Fruit fly (Drosophila melanogaster) whole organism, embryonic: ENCODE data around the gene Rpn12.

Source experiments
- Aef1 ChIP-seq: fragments of 200-800 bp; sonication (Bioruptor generic); IDR thresholded peaks from 3 replicates; pipeline ENCODE4 v1.3.6; 2022; ENCODE audit warnings: missing biosample characterization, missing genetic modification characterization
- Bdp1 ChIP-seq: fragments of 200-800 bp; sonication (Bioruptor generic); optimal IDR thresholded peaks from 3 replicates; lab custom pipeline; 2016; ENCODE audit warnings: missing biosample characterization, missing genetic modification characterization
- Bteb2 ChIP-seq: fragments of 200-800 bp; sonication (Bioruptor generic); optimal IDR thresholded peaks from 2 replicates; lab custom pipeline; 2016; ENCODE audit warnings: missing biosample characterization, missing genetic modification characterization
- CG10543 ChIP-seq: fragments of 200-800 bp; sonication (Bioruptor generic); optimal IDR thresholded peaks from 3 replicates; lab custom pipeline; 2017; ENCODE audit warnings: missing biosample characterization, mild to moderate bottlenecking, missing genetic modification characterization, moderate library complexity
- CG10979 ChIP-seq: fragments of 200-800 bp; sonication (Bioruptor generic); optimal IDR thresholded peaks from 2 replicates; lab custom pipeline; 2018; ENCODE audit warnings: missing biosample characterization, mild to moderate bottlenecking, missing genetic modification characterization, moderate library complexity
- CG11247 ChIP-seq: fragments of 200-800 bp; sonication (Bioruptor generic); IDR thresholded peaks from 2 replicates; pipeline ENCODE4 v1.3.6; 2022; ENCODE audit warnings: missing biosample characterization, missing genetic modification characterization
- CG1233 ChIP-seq: fragments of 200-800 bp; sonication (Bioruptor generic); optimal IDR thresholded peaks from 4 replicates; lab custom pipeline; 2018; ENCODE audit warnings: missing biosample characterization, mild to moderate bottlenecking, missing genetic modification characterization
- CG14441 ChIP-seq: fragments of 200-800 bp; sonication (Bioruptor generic); IDR thresholded peaks from 2 replicates; pipeline ENCODE4 v1.3.6; 2022; ENCODE audit warnings: missing biosample characterization, missing genetic modification characterization
- CG15269 ChIP-seq: fragments of 200-800 bp; sonication (Bioruptor generic); optimal IDR thresholded peaks from 2 replicates; lab custom pipeline; 2018; ENCODE audit warnings: missing biosample characterization, mild to moderate bottlenecking, missing genetic modification characterization, moderate library complexity
- CG1602 ChIP-seq: fragments of 200-800 bp; sonication (Bioruptor generic); optimal IDR thresholded peaks from 3 replicates; lab custom pipeline; 2016; ENCODE audit warnings: missing biosample characterization, missing genetic modification characterization
- CG17612 ChIP-seq: fragments of 200-800 bp; sonication (Bioruptor generic); IDR thresholded peaks from 2 replicates; pipeline ENCODE4 v1.3.6; 2022; ENCODE audit warnings: missing biosample characterization, missing genetic modification characterization
- CG17802 ChIP-seq: fragments of 200-800 bp; sonication (Bioruptor generic); optimal IDR thresholded peaks from 2 replicates; lab custom pipeline; 2018; ENCODE audit warnings: missing biosample characterization, mild to moderate bottlenecking, missing genetic modification characterization, moderate library complexity
- CG2129 ChIP-seq: fragments of 200-800 bp; sonication (Bioruptor generic); IDR thresholded peaks from 2 replicates; pipeline ENCODE4 v1.3.6; 2022; ENCODE audit warnings: missing biosample characterization, missing genetic modification characterization; ENCODE audit not compliant: partially characterized antibody
- CG30020 ChIP-seq: fragments of 200-800 bp; optimal IDR thresholded peaks from 2 replicates; lab custom pipeline; 2019; ENCODE audit warnings: missing biosample characterization, mild to moderate bottlenecking, missing genetic modification characterization, moderate library complexity
- CG34224 ChIP-seq: fragments of 200-800 bp; sonication (Bioruptor generic); IDR thresholded peaks from 3 replicates; pipeline ENCODE4 v1.3.6; 2022; ENCODE audit warnings: missing biosample characterization, missing genetic modification characterization; ENCODE audit not compliant: partially characterized antibody
- CG4854 ChIP-seq: fragments of 200-800 bp; sonication (Bioruptor generic); optimal IDR thresholded peaks from 2 replicates; lab custom pipeline; 2016; ENCODE audit warnings: missing biosample characterization, missing genetic modification characterization, inconsistent platforms
- CG6254 ChIP-seq: fragments of 200-800 bp; sonication (Bioruptor generic); optimal IDR thresholded peaks from 3 replicates; lab custom pipeline; 2017; ENCODE audit warnings: mild to moderate bottlenecking, missing biosample characterization, missing genetic modification reagents, missing genetic modification characterization
- CG7987 ChIP-seq: fragments of 200-800 bp; sonication (Bioruptor generic); optimal IDR thresholded peaks from 2 replicates; lab custom pipeline; 2018; ENCODE audit warnings: missing biosample characterization, mild to moderate bottlenecking, missing genetic modification characterization, moderate library complexity
- Dll ChIP-seq: fragments of 200-800 bp; sonication (Bioruptor generic); IDR thresholded peaks from 4 replicates; pipeline ENCODE4 v1.3.6; 2022; ENCODE audit warnings: missing biosample characterization, missing genetic modification characterization; ENCODE audit not compliant: partially characterized antibody
- ERR ChIP-seq: fragments of 200-800 bp; sonication (Bioruptor generic); optimal IDR thresholded peaks from 2 replicates; lab custom pipeline; 2016; ENCODE audit warnings: missing biosample characterization, missing genetic modification characterization
- Elba2 ChIP-seq: fragments of 200-800 bp; sonication (Bioruptor generic); optimal IDR thresholded peaks from 3 replicates; lab custom pipeline; 2016; ENCODE audit warnings: missing biosample characterization, missing genetic modification characterization
- H15 ChIP-seq: fragments of 200-800 bp; sonication (Bioruptor generic); IDR thresholded peaks from 3 replicates; pipeline ENCODE4 v1.3.6; 2022; ENCODE audit warnings: missing biosample characterization, missing genetic modification characterization
- MBD-R2 ChIP-seq: fragments of 200-800 bp; sonication (Bioruptor generic); IDR thresholded peaks from 2 replicates; pipeline ENCODE4 v1.3.6; 2022; ENCODE audit warnings: missing biosample characterization, missing genetic modification characterization
- Nf-YA ChIP-seq: fragments of 200-800 bp; sonication (Bioruptor generic); IDR thresholded peaks from 2 replicates; pipeline ENCODE4 v1.3.6; 2022; ENCODE audit warnings: missing biosample characterization, missing genetic modification characterization
- Poxn ChIP-seq: fragments of 200-800 bp; sonication (Bioruptor generic); IDR thresholded peaks from 2 replicates; pipeline ENCODE4 v1.3.6; 2022; ENCODE audit warnings: missing biosample characterization, missing genetic modification characterization
- Ravus ChIP-seq: fragments of 200-800 bp; sonication (Bioruptor generic); IDR thresholded peaks from 2 replicates; pipeline ENCODE4 v1.3.6; 2022; ENCODE audit warnings: missing biosample characterization, missing genetic modification characterization
- al ChIP-seq: fragments of 200-800 bp; sonication (Bioruptor generic); IDR thresholded peaks from 2 replicates; pipeline ENCODE4 v1.3.6; 2022; ENCODE audit warnings: missing biosample characterization, missing genetic modification characterization
- ci ChIP-seq: fragments of 200-800 bp; sonication (Bioruptor generic); IDR thresholded peaks from 3 replicates; pipeline ENCODE4 v1.3.6; 2022; ENCODE audit warnings: missing biosample characterization, missing genetic modification characterization
- crc ChIP-seq: fragments of 200-800 bp; sonication (Bioruptor generic); optimal IDR thresholded peaks from 2 replicates; lab custom pipeline; 2016; ENCODE audit warnings: missing biosample characterization, missing genetic modification characterization
- crp ChIP-seq, 2 experiments: fragments of 200-800 bp; sonication (Bioruptor generic); optimal IDR thresholded peaks; 2 replicates in 1 of 2; 3 replicates in 1 of 2; lab custom pipeline; 2017; ENCODE audit warnings: missing biosample characterization in 2 of 2, missing genetic modification characterization in 2 of 2, mild to moderate bottlenecking in 1 of 2, moderate library complexity in 1 of 2
- cwo ChIP-seq: fragments of 200-800 bp; sonication (Bioruptor generic); optimal IDR thresholded peaks from 3 replicates; lab custom pipeline; 2017; ENCODE audit warnings: missing biosample characterization, missing genetic modification characterization, mild to moderate bottlenecking, moderate library complexity, missing genetic modification reagents
- danr ChIP-seq: fragments of 200-800 bp; sonication (Bioruptor generic); IDR thresholded peaks from 2 replicates; pipeline ENCODE4 v1.3.6; 2022; ENCODE audit warnings: missing biosample characterization, missing genetic modification characterization
- dimm ChIP-seq: fragments of 200-800 bp; sonication (Bioruptor generic); IDR thresholded peaks from 2 replicates; pipeline ENCODE4 v1.3.6; 2022; ENCODE audit warnings: missing biosample characterization, missing genetic modification characterization
- dmrt99B ChIP-seq: fragments of 200-800 bp; sonication (Bioruptor generic); optimal IDR thresholded peaks from 2 replicates; lab custom pipeline; 2018; ENCODE audit warnings: missing biosample characterization, mild to moderate bottlenecking, missing genetic modification characterization, moderate library complexity
- dpn ChIP-seq, 2 experiments: fragments of 200-800 bp; sonication (Bioruptor generic); optimal IDR thresholded peaks; 3 replicates each; lab custom pipeline; 2016; ENCODE audit warnings: missing biosample characterization in 2 of 2, missing genetic modification characterization in 2 of 2
- h ChIP-seq: fragments of >200 bp; optimal IDR thresholded peaks from 2 replicates; lab custom pipeline; 2017
- klu ChIP-seq: fragments of 200-800 bp; sonication (Bioruptor generic); IDR thresholded peaks from 2 replicates; pipeline ENCODE4 v1.3.6; 2022; ENCODE audit warnings: missing biosample characterization, missing genetic modification characterization
- lab ChIP-seq: fragments of 200-800 bp; sonication (Bioruptor generic); optimal IDR thresholded peaks from 3 replicates; lab custom pipeline; 2017; ENCODE audit warnings: missing biosample characterization, missing genetic modification characterization, mild to moderate bottlenecking, moderate library complexity, missing genetic modification reagents
- lov ChIP-seq, 2 experiments: fragments of 200-800 bp in 1 of 2; fragments of >200 bp in 1 of 2; sonication (Bioruptor generic) in 1 of 2; IDR thresholded peaks in 1 of 2; optimal IDR thresholded peaks in 1 of 2; 2 replicates in 1 of 2; 3 replicates in 1 of 2; pipeline versions ENCODE4 v1.3.6 to Lab custom; 2017 to 2022; ENCODE audit warnings: missing biosample characterization in 1 of 2, missing genetic modification characterization in 1 of 2
- nerfin-2 ChIP-seq: fragments of 200-800 bp; sonication (Bioruptor generic); IDR thresholded peaks from 2 replicates; pipeline ENCODE4 v1.3.6; 2022; ENCODE audit warnings: missing biosample characterization, missing genetic modification characterization; ENCODE audit not compliant: partially characterized antibody
- pan ChIP-seq, 4 experiments: fragments of >200 bp in 3 of 4; fragments of 200-800 bp in 1 of 4; sonication (Bioruptor generic) in 1 of 4; optimal IDR thresholded peaks in 3 of 4; IDR thresholded peaks in 1 of 4; 2 replicates each; pipeline versions ENCODE4 v1.3.6 to Lab custom; 2017 to 2022; ENCODE audit warnings: missing biosample characterization in 2 of 4, missing genetic modification characterization in 2 of 4, mixed read lengths in 1 of 4
- pros ChIP-seq: fragments of 200-800 bp; sonication (Bioruptor generic); optimal IDR thresholded peaks from 3 replicates; lab custom pipeline; 2019; ENCODE audit warnings: missing biosample characterization, mild to moderate bottlenecking, missing genetic modification characterization, moderate library complexity
- repo ChIP-seq: fragments of 200-800 bp; sonication (Bioruptor generic); optimal IDR thresholded peaks from 2 replicates; lab custom pipeline; 2016; ENCODE audit warnings: missing biosample characterization, missing genetic modification characterization
- shn ChIP-seq: fragments of 200-800 bp; sonication (Bioruptor generic); optimal IDR thresholded peaks from 3 replicates; lab custom pipeline; 2016; ENCODE audit warnings: missing biosample characterization, missing genetic modification characterization
- sisA ChIP-seq: fragments of 200-800 bp; sonication (Bioruptor generic); IDR thresholded peaks from 2 replicates; pipeline ENCODE4 v1.3.6; 2022; ENCODE audit warnings: missing biosample characterization, missing genetic modification characterization
- slbo ChIP-seq: fragments of 200-800 bp; sonication (Bioruptor generic); IDR thresholded peaks from 2 replicates; pipeline ENCODE4 v1.3.6; 2022; ENCODE audit warnings: missing biosample characterization, missing genetic modification characterization
- tio ChIP-seq: fragments of 200-800 bp; sonication (Bioruptor generic); optimal IDR thresholded peaks from 2 replicates; lab custom pipeline; 2017; ENCODE audit warnings: missing biosample characterization, missing genetic modification characterization, inconsistent platforms
- tup ChIP-seq: fragments of 200-800 bp; sonication (Bioruptor generic); optimal IDR thresholded peaks from 2 replicates; lab custom pipeline; 2016; ENCODE audit warnings: missing biosample characterization, mild to moderate bottlenecking, missing genetic modification characterization, moderate library complexity
- unpg ChIP-seq: fragments of 200-800 bp; sonication (Bioruptor generic); optimal IDR thresholded peaks from 3 replicates; lab custom pipeline; 2018; ENCODE audit warnings: missing biosample characterization, mild to moderate bottlenecking, missing genetic modification characterization, moderate library complexity

Gene Rpn12

dm6 chr3L:16609120-16609519, 26.3 kb downstream of the Rpn12 start, which contains the start of gene CG4098 (continued):
- TF ChIP-seq unpg (GFP tag; lab: Kevin White, UChicago) (peak; percentile 49), Elba2 (no peak), CG17802 (tag; lab: Kevin White, UChicago) (no peak), Bteb2 (no peak), Ravus (no peak), CG4854 (no peak), dmrt99B (peak; percentile 31), lab (GFP tag; lab: Kevin White, UChicago) (peak; percentile 67), CG1602 (GFP tag; lab: Kevin White, UChicago) (peak; percentile 16), ERR (peak; percentile 39), CG1233 (peak; percentile 25), Aef1 (peak; percentile 58), CG10979 (tag; lab: Kevin White, UChicago) (peak; percentile 34), Bdp1 (peak; percentile 46), danr (GFP tag; lab: Robert Waterston, UW) (no peak), sisA (peak; percentile 65), h (lab: Kevin White, UChicago) (no peak), pan (optimal IDR thresholded peaks at IDR 0.05; lab: Kevin White, UChicago) (no peak), pan (GFP tag; optimal IDR thresholded peaks at IDR 0.05 in 1 of 2, IDR thresholded peaks at IDR 0.05 in 1 of 2) (peak in 1 of 2 experiments; percentile 71), ci (GFP tag; lab: Robert Waterston, UW) (peak; percentile 87; the same call in 2 of the 3 replicates), CG7987 (GFP tag; lab: Kevin White, UChicago) (peak; percentile 29), shn (GFP tag; lab: Kevin White, UChicago) (peak; percentile 53), CG34224 (GFP tag; lab: Robert Waterston, UW) (no peak), slbo (GFP tag; lab: Robert Waterston, UW) (peak; percentile 92), CG17612 (peak; percentile 30; the same call in 1 of the 2 replicates), CG30020 (tag; lab: Kevin White, UChicago) (no peak), crc (peak; percentile 44), cwo (GFP tag; lab: Kevin White, UChicago) (peak; percentile 39), dimm (GFP tag; lab: Robert Waterston, UW) (no peak), dpn (GFP tag; optimal IDR thresholded peaks at IDR 0.05; lab: Kevin White, UChicago) (peak; percentile 71 to 72), H15 (peak; percentile 62; the same call in 1 of the 3 replicates), repo (GFP tag; lab: Kevin White, UChicago) (no peak), CG11247 (GFP tag; lab: Robert Waterston, UW) (peak; percentile 64), CG10543 (GFP tag; lab: Kevin White, UChicago) (peak; percentile 27), CG14441 (peak; percentile 69), crp (GFP tag; optimal IDR thresholded peaks at IDR 0.05; lab: Kevin White, UChicago) (no peak), Nf-YA (peak; percentile 48; the same call in 1 of the 2 replicates), lov (optimal IDR thresholded peaks at IDR 0.05; lab: Kevin White, UChicago) (no peak), lov (GFP tag; IDR thresholded peaks at IDR 0.05; lab: Robert Waterston, UW) (0 out of 3 replicates have a peak, but pooled peaks have one; percentile 9), pros (GFP tag; lab: Kevin White, UChicago) (no peak), CG15269 (tag; lab: Kevin White, UChicago) (peak; percentile 58), CG6254 (no peak), al (GFP tag; lab: Robert Waterston, UW) (peak; percentile 64), tio (no peak), CG2129 (GFP tag; lab: Robert Waterston, UW) (no peak), klu (GFP tag; lab: Robert Waterston, UW) (no peak), tup (no peak), Poxn (GFP tag; lab: Robert Waterston, UW) (no peak), nerfin-2 (GFP tag; lab: Robert Waterston, UW) (no peak), MBD-R2 (GFP tag; lab: Robert Waterston, UW) (peak; percentile 95), Dll (GFP tag; lab: Robert Waterston, UW) (0 out of 4 replicates have a peak, but pooled peaks have one; percentile 29)
